Fruit fly (Drosophila melanogaster) whole organism, embryonic: ENCODE data around the gene yellow-f2.

Experiments used
- Asciz ChIP-seq: fragments of 200-800 bp; sonication (Bioruptor generic); optimal IDR thresholded peaks from 2 replicates; lab custom pipeline; 2017; ENCODE audit warnings: missing biosample characterization, mild to moderate bottlenecking, missing genetic modification characterization, missing genetic modification reagents
- CG17359 ChIP-seq: fragments of 200-800 bp; sonication (Bioruptor generic); optimal IDR thresholded peaks from 3 replicates; lab custom pipeline; 2018; ENCODE audit warnings: missing biosample characterization, mild to moderate bottlenecking, missing genetic modification characterization, moderate library complexity
- CoRest ChIP-seq: fragments of 200-800 bp; sonication (Bioruptor generic); optimal IDR thresholded peaks from 3 replicates; lab custom pipeline; 2018; ENCODE audit warnings: missing biosample characterization, mild to moderate bottlenecking, missing genetic modification characterization, moderate library complexity
- Hr78 ChIP-seq, 2 experiments: fragments of 200-800 bp in 1 of 2; fragments of >200 bp in 1 of 2; sonication (Bioruptor generic) in 1 of 2; optimal IDR thresholded peaks; 2 replicates each; lab custom pipeline; 2017 to 2019; ENCODE audit warnings: missing biosample characterization in 2 of 2, missing genetic modification characterization in 2 of 2, mild to moderate bottlenecking in 1 of 2, moderate library complexity in 1 of 2
- Xbp1 ChIP-seq: fragments of 200-800 bp; sonication (Bioruptor generic); optimal IDR thresholded peaks from 3 replicates; lab custom pipeline; 2016; ENCODE audit warnings: missing biosample characterization, mild to moderate bottlenecking, missing genetic modification characterization
- crp ChIP-seq, 2 experiments: fragments of 200-800 bp; sonication (Bioruptor generic); optimal IDR thresholded peaks; 2 replicates in 1 of 2; 3 replicates in 1 of 2; lab custom pipeline; 2017; ENCODE audit warnings: missing biosample characterization in 2 of 2, missing genetic modification characterization in 2 of 2, mild to moderate bottlenecking in 1 of 2, moderate library complexity in 1 of 2
- gro ChIP-seq: fragments of 200-800 bp; sonication (Bioruptor generic); optimal IDR thresholded peaks from 2 replicates; lab custom pipeline; 2016; ENCODE audit warnings: missing biosample characterization, missing genetic modification characterization
- vnd ChIP-seq: fragments of 200-800 bp; sonication (Bioruptor generic); IDR thresholded peaks from 3 replicates; pipeline ENCODE4 v1.3.6; 2022; ENCODE audit warnings: missing biosample characterization, missing genetic modification characterization; ENCODE audit not compliant: partially characterized antibody
- zen ChIP-seq: fragments of 200-800 bp; sonication (Bioruptor generic); optimal IDR thresholded peaks from 3 replicates; lab custom pipeline; 2018; ENCODE audit warnings: missing biosample characterization, mild to moderate bottlenecking, missing genetic modification characterization, moderate library complexity

- TF ChIP-seq gro (GFP tag; lab: Kevin White, UChicago) (no peak), Asciz (GFP tag; lab: Kevin White, UChicago) (no peak), zen (no peak), Xbp1 (GFP tag; lab: Kevin White, UChicago) (no peak), Hr78 (GFP tag; optimal IDR thresholded peaks at IDR 0.05; lab: Kevin White, UChicago) (no peak), CG17359 (no peak), crp (GFP tag; optimal IDR thresholded peaks at IDR 0.05; lab: Kevin White, UChicago) (no peak), vnd (GFP tag; lab: Robert Waterston, UW) (no peak), CoRest (tag; lab: Kevin White, UChicago) (no peak)
Observed at dm6 chr3R:13036064-13036463, 41.1 kb upstream of the yellow-f2 start.
